Fruit fly (Drosophila melanogaster) whole organism, adult: ENCODE results near the gene Tsr1.
A peak's percentile ranks its signal among the peaks of the same experiment; 100 is the strongest.

Experiments used
- CG11617 ChIP-seq: fragments of 200-800 bp; sonication (Bioruptor generic); optimal IDR thresholded peaks from 2 replicates; lab custom pipeline; 2017; ENCODE audit warnings: mild to moderate bottlenecking, missing biosample characterization, missing genetic modification reagents, missing genetic modification characterization
- CG12768 ChIP-seq: fragments of 200-800 bp; sonication (Bioruptor generic); optimal IDR thresholded peaks from 2 replicates; lab custom pipeline; 2017; ENCODE audit warnings: missing biosample characterization, missing genetic modification characterization, mild to moderate bottlenecking, moderate library complexity, missing genetic modification reagents
- CG14711 ChIP-seq: fragments of 200-800 bp; sonication (Bioruptor generic); optimal IDR thresholded peaks from 2 replicates; lab custom pipeline; 2018; ENCODE audit warnings: missing biosample characterization, mild to moderate bottlenecking, missing genetic modification characterization, moderate library complexity
- CG1620 ChIP-seq: fragments of 200-800 bp; sonication (Bioruptor generic); optimal IDR thresholded peaks from 2 replicates; lab custom pipeline; 2016; ENCODE audit warnings: missing biosample characterization, missing genetic modification characterization
- CG33017 ChIP-seq: fragments of 200-800 bp; sonication (Bioruptor generic); optimal IDR thresholded peaks from 2 replicates; lab custom pipeline; 2018; ENCODE audit warnings: missing biosample characterization, mild to moderate bottlenecking, missing genetic modification characterization, moderate library complexity
- CG5204 ChIP-seq: fragments of 200-800 bp; sonication (Bioruptor generic); optimal IDR thresholded peaks from 2 replicates; lab custom pipeline; 2016; ENCODE audit warnings: missing biosample characterization, missing genetic modification characterization
- CG7045 ChIP-seq: fragments of 200-800 bp; sonication (Bioruptor generic); optimal IDR thresholded peaks from 2 replicates; lab custom pipeline; 2017; ENCODE audit warnings: missing biosample characterization, mild to moderate bottlenecking, missing genetic modification characterization
- CG7101 ChIP-seq: fragments of 200-800 bp; sonication (Bioruptor generic); optimal IDR thresholded peaks from 2 replicates; lab custom pipeline; 2018; ENCODE audit warnings: missing biosample characterization, mild to moderate bottlenecking, missing genetic modification characterization, moderate library complexity
- Clk ChIP-seq: fragments of 200-800 bp; sonication (Bioruptor generic); optimal IDR thresholded peaks from 2 replicates; lab custom pipeline; 2017; ENCODE audit warnings: missing biosample characterization, missing genetic modification characterization
- Crg-1 ChIP-seq: fragments of 200-800 bp; sonication (Bioruptor generic); optimal IDR thresholded peaks from 2 replicates; lab custom pipeline; 2016; ENCODE audit warnings: missing biosample characterization, missing genetic modification characterization
- Hr96 ChIP-seq: fragments of 200-800 bp; sonication (Bioruptor generic); optimal IDR thresholded peaks from 2 replicates; lab custom pipeline; 2016; ENCODE audit warnings: missing biosample characterization, missing genetic modification characterization
- Mnt ChIP-seq: fragments of 200-800 bp; sonication (Bioruptor generic); optimal IDR thresholded peaks from 2 replicates; lab custom pipeline; 2016; ENCODE audit warnings: missing biosample characterization, mild to moderate bottlenecking, missing genetic modification characterization
- bab1 ChIP-seq: fragments of 200-800 bp; sonication (Bioruptor generic); optimal IDR thresholded peaks from 3 replicates; lab custom pipeline; 2019; ENCODE audit warnings: missing biosample characterization, mild to moderate bottlenecking, missing genetic modification characterization, moderate library complexity
- cic ChIP-seq: fragments of 200-800 bp; sonication (Bioruptor generic); optimal IDR thresholded peaks from 2 replicates; lab custom pipeline; 2017; ENCODE audit warnings: missing biosample characterization, mild to moderate bottlenecking, missing genetic modification characterization, moderate library complexity
- cnc ChIP-seq, 2 experiments: fragments of >200 bp; optimal IDR thresholded peaks; 2 replicates each; lab custom pipeline; 2017
- kay ChIP-seq: fragments of 200-800 bp; sonication (Bioruptor generic); peaks from one replicate; lab custom pipeline; 2016; ENCODE audit warnings: missing biosample characterization, missing genetic modification characterization, borderline replicate concordance
- ovo ChIP-seq: fragments of 200-800 bp; sonication (Bioruptor generic); optimal IDR thresholded peaks from 2 replicates; lab custom pipeline; 2016; ENCODE audit warnings: missing biosample characterization, missing genetic modification characterization
- pad ChIP-seq: fragments of 200-800 bp; sonication (Bioruptor generic); optimal IDR thresholded peaks from 3 replicates; lab custom pipeline; 2017; ENCODE audit warnings: missing biosample characterization, missing genetic modification characterization, mild to moderate bottlenecking, moderate library complexity, missing genetic modification reagents
- tj ChIP-seq: fragments of 200-800 bp; sonication (Bioruptor generic); optimal IDR thresholded peaks from 3 replicates; lab custom pipeline; 2017; ENCODE audit warnings: missing biosample characterization, mild to moderate bottlenecking, missing genetic modification characterization, moderate library complexity
- toe ChIP-seq: fragments of 200-800 bp; sonication (Bioruptor generic); optimal IDR thresholded peaks from 2 replicates; lab custom pipeline; 2016; ENCODE audit warnings: missing biosample characterization, missing genetic modification characterization

Tsr1 gene

dm6 chr3L:21321807-21322503 is 13.1 kb upstream of the Tsr1 start:
- TF ChIP-seq CG7101 (tag; lab: Kevin White, UChicago): peak; percentile 57
- no peak for TF ChIP-seq bab1 (GFP tag; lab: Kevin White, UChicago)
- TF ChIP-seq CG11617 (GFP tag; lab: Kevin White, UChicago): peak; percentile 43
- TF ChIP-seq CG33017 (tag; lab: Kevin White, UChicago): peak; percentile 76
- TF ChIP-seq pad (GFP tag; lab: Kevin White, UChicago): peak; percentile 1
- TF ChIP-seq cnc (optimal IDR thresholded peaks at IDR 0.05; lab: Kevin White, UChicago): no peak
- TF ChIP-seq kay (GFP tag; lab: Kevin White, UChicago): no peak
- TF ChIP-seq Clk (GFP tag; lab: Kevin White, UChicago): peak; percentile 71
- TF ChIP-seq CG1620 (GFP tag; lab: Kevin White, UChicago): no peak
- TF ChIP-seq CG12768: peak; percentile 83
- TF ChIP-seq Crg-1 (GFP tag; lab: Kevin White, UChicago): no peak
- TF ChIP-seq CG5204: peak; percentile 71
- no peak for TF ChIP-seq Mnt (GFP tag; lab: Kevin White, UChicago)
- no peak for TF ChIP-seq ovo (GFP tag; lab: Kevin White, UChicago)
- peak; percentile 62 for TF ChIP-seq toe (GFP tag; lab: Kevin White, UChicago)
- TF ChIP-seq CG7045 (GFP tag; lab: Kevin White, UChicago): peak; percentile 85
- TF ChIP-seq Hr96 (GFP tag; lab: Kevin White, UChicago): peak; percentile 47
- no peak for TF ChIP-seq cic (GFP tag; lab: Kevin White, UChicago)
- TF ChIP-seq CG14711: no peak
- no peak for TF ChIP-seq tj (GFP tag; lab: Kevin White, UChicago)

dm6 chr3L:21324724-21325123 is 10.3 kb upstream of the Tsr1 start:
- no peak for TF ChIP-seq bab1 (GFP tag; lab: Kevin White, UChicago)
- no peak for TF ChIP-seq cic (GFP tag; lab: Kevin White, UChicago)
- no peak for TF ChIP-seq cnc (optimal IDR thresholded peaks at IDR 0.05; lab: Kevin White, UChicago)
- no peak for TF ChIP-seq Mnt (GFP tag; lab: Kevin White, UChicago)
- no peak for TF ChIP-seq ovo (GFP tag; lab: Kevin White, UChicago)
- TF ChIP-seq Crg-1 (GFP tag; lab: Kevin White, UChicago): no peak
- TF ChIP-seq CG33017 (tag; lab: Kevin White, UChicago): no peak
- no peak for TF ChIP-seq CG12768
- TF ChIP-seq CG11617 (GFP tag; lab: Kevin White, UChicago): no peak
- no peak for TF ChIP-seq Clk (GFP tag; lab: Kevin White, UChicago)
- TF ChIP-seq kay (GFP tag; lab: Kevin White, UChicago): no peak

dm6 chr3L:21342592-21342991 is 7.6 kb downstream of the Tsr1 start:
- TF ChIP-seq Clk (GFP tag; lab: Kevin White, UChicago) (no peak), Hr96 (GFP tag; lab: Kevin White, UChicago) (no peak), CG5204 (no peak), CG14711 (no peak), ovo (GFP tag; lab: Kevin White, UChicago) (no peak), tj (GFP tag; lab: Kevin White, UChicago) (no peak), Mnt (GFP tag; lab: Kevin White, UChicago) (no peak), pad (GFP tag; lab: Kevin White, UChicago) (no peak), CG12768 (no peak), kay (GFP tag; lab: Kevin White, UChicago) (no peak), CG33017 (tag; lab: Kevin White, UChicago) (no peak), CG11617 (GFP tag; lab: Kevin White, UChicago) (no peak), CG7045 (GFP tag; lab: Kevin White, UChicago) (no peak), bab1 (GFP tag; lab: Kevin White, UChicago) (no peak)

DNA sequence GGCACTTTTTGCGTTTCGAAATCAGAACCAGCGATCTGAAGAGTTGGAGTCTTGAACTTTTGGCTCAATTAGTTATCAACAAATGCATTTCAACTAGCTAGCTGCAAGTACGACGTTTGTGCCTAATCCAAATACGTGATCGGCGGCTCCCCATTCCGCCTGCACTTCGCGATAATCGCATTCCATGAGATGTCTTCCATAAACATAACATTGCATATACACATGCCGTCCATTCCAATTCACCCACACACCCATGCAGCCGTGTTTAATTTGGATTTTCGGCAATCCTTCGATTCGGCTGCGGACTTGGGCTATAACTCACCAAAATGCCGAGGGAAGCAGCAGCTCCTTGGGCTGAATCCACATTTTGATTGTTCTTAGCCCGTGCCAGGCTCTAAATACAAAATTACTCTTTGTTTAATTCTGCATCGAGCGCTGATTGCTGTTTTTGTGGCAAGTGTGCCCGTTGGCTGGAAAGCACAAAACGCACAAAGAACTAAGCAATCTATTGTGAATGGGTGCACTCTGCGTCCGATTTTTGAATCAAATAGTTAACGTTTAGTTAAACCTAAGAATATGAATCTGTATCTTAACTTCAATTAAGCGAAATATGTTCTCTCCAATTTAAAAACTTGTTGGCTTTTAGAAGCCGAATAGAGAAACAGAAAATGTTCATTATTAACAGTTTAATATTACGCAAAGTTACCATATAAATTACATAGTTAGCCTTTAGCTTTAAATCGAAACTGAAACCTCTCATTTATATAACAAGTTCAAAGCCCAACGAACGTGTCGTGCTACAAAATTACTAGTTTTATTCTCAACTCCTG is 8.5 kb downstream of the Tsr1 start, which contains the start of the genes Tbc1d8-9 and CG32436:
Gene Tbc1d8-9, minus strand, starts transcription at position 463 of the 830 bp plus-strand sequence.
Gene CG32436, plus strand, starts transcription at position 780 of the 830 bp plus-strand sequence.
- no peak for TF ChIP-seq Hr96 (GFP tag; lab: Kevin White, UChicago)
- TF ChIP-seq CG14711: peak; percentile 5
- peak; percentile 33 for TF ChIP-seq tj (GFP tag; lab: Kevin White, UChicago)
- TF ChIP-seq ovo (GFP tag; lab: Kevin White, UChicago): no peak
- no peak for TF ChIP-seq toe (GFP tag; lab: Kevin White, UChicago)
- no peak for TF ChIP-seq CG12768
- TF ChIP-seq CG11617 (GFP tag; lab: Kevin White, UChicago): peak; percentile 9
- no peak for TF ChIP-seq kay (GFP tag; lab: Kevin White, UChicago)
- TF ChIP-seq cic (GFP tag; lab: Kevin White, UChicago): peak; percentile 37
- peak; percentile 67 for TF ChIP-seq Mnt (GFP tag; lab: Kevin White, UChicago)
- peak; percentile 27 for TF ChIP-seq CG33017 (tag; lab: Kevin White, UChicago)
- peak; percentile 49 for TF ChIP-seq bab1 (GFP tag; lab: Kevin White, UChicago)
- TF ChIP-seq CG7101 (tag; lab: Kevin White, UChicago): peak; percentile 17
- no peak for TF ChIP-seq Crg-1 (GFP tag; lab: Kevin White, UChicago)
- TF ChIP-seq CG1620 (GFP tag; lab: Kevin White, UChicago): no peak
- no peak for TF ChIP-seq Clk (GFP tag; lab: Kevin White, UChicago)
- TF ChIP-seq cnc (optimal IDR thresholded peaks at IDR 0.05; lab: Kevin White, UChicago): no peak
- TF ChIP-seq CG7045 (GFP tag; lab: Kevin White, UChicago): peak; percentile 42
